Worm (Caenorhabditis elegans) whole organism, young adult: Measurements from ENCODE around the gene ptp-8.

Experiments used
- B0035.1 ChIP-seq: sonication (generic microtip); optimal IDR thresholded peaks from 2 replicates; lab custom pipeline; 2016; ENCODE audit warnings: missing genetic modification characterization, mild to moderate bottlenecking, missing compliant biosample characterization, missing genotype, missing genetic modification reagents
- Y53G8AR.9 ChIP-seq: fragments of 200-800 bp; sonication (Bioruptor generic); conservative IDR thresholded peaks from 2 replicates; pipeline ENCODE4 v1.3.6; 2022; ENCODE audit warnings: missing genetic modification reagents, missing genetic modification characterization, missing compliant biosample characterization
- atf-7 ChIP-seq: sonication (generic microtip); optimal IDR thresholded peaks from 2 replicates; lab custom pipeline; 2017; ENCODE audit warnings: mild to moderate bottlenecking, missing genetic modification characterization, missing compliant biosample characterization
- bed-1 ChIP-seq: fragments of 200-800 bp; sonication (Bioruptor generic); IDR thresholded peaks from 2 replicates; pipeline ENCODE4 v1.3.6; 2022; ENCODE audit warnings: missing genetic modification reagents, missing genetic modification characterization, missing compliant biosample characterization
- ceh-79 ChIP-seq: sonication (generic microtip); optimal IDR thresholded peaks from 2 replicates; lab custom pipeline; 2017; ENCODE audit warnings: mild to moderate bottlenecking, missing genetic modification characterization, missing compliant biosample characterization
- efl-1 ChIP-seq: fragments of 150-350 bp; optimal IDR thresholded peaks from 2 replicates; lab custom pipeline; 2014; ENCODE audit warnings: missing biosample characterization, missing genetic modification reagents, missing genetic modification characterization
- mes-4 ChIP-seq: sonication (generic microtip); optimal IDR thresholded peaks from 2 replicates; lab custom pipeline; 2016; ENCODE audit warnings: missing genotype, missing genetic modification characterization, missing compliant biosample characterization
- pha-4 ChIP-seq: fragments of 150-350 bp; sonication (generic microtip); optimal IDR thresholded peaks from 2 replicates; lab custom pipeline; 2014; ENCODE audit warnings: missing biosample characterization, missing genetic modification reagents, missing genetic modification characterization
- rcor-1 ChIP-seq: fragments of 200-800 bp; sonication (Bioruptor generic); IDR thresholded peaks from 2 replicates; pipeline ENCODE4 v1.3.6; 2022; ENCODE audit warnings: missing genetic modification reagents, missing genetic modification characterization, missing compliant biosample characterization
- snpc-3.4 ChIP-seq: sonication (generic microtip); optimal IDR thresholded peaks from 2 replicates; lab custom pipeline; 2017; ENCODE audit warnings: missing genetic modification characterization, mild to moderate bottlenecking, missing compliant biosample characterization, antibody characterized with exemption, moderate library complexity, missing genotype, missing genetic modification reagents
- snpc-4 ChIP-seq, 5 experiments: fragments of 150-350 bp in 1 of 5; sonication (generic microtip) in 4 of 5; optimal IDR thresholded peaks; 2 replicates each; lab custom pipeline; 2014 to 2018; ENCODE audit warnings: missing genetic modification characterization in 5 of 5, missing biosample characterization in 3 of 5, antibody characterized with exemption in 2 of 5, mild to moderate bottlenecking in 2 of 5, missing compliant biosample characterization in 2 of 5, missing genotype in 2 of 5, moderate library complexity in 2 of 5, missing genetic modification reagents in 1 of 5
- tbx-9 ChIP-seq: sonication (generic microtip); optimal IDR thresholded peaks from 2 replicates; lab custom pipeline; 2016; ENCODE audit warnings: borderline replicate concordance, missing genetic modification characterization, inconsistent platforms, missing compliant biosample characterization

ce11 chrIV:7402077-7402476 lies 20.2 kb downstream of the ptp-8 start:
- no peak for TF ChIP-seq pha-4 (tag; lab: Kevin White, UChicago)
- no peak for TF ChIP-seq B0035.1
- no peak for TF ChIP-seq snpc-4 (GFP tag; optimal IDR thresholded peaks at IDR 0.05; lab: Kevin White, UChicago)
- no peak for TF ChIP-seq snpc-4 (tag; optimal IDR thresholded peaks at IDR 0.05; lab: Kevin White, UChicago)
- peak; percentile 16 for TF ChIP-seq atf-7 (tag; lab: Kevin White, UChicago)
- TF ChIP-seq tbx-9: no peak
- TF ChIP-seq bed-1 (GFP tag; lab: Robert Waterston, UW): no peak
- TF ChIP-seq ceh-79: no peak
- TF ChIP-seq snpc-3.4: no peak
- TF ChIP-seq rcor-1 (GFP tag; lab: Robert Waterston, UW): peak; percentile 73
- no peak for TF ChIP-seq efl-1 (GFP tag; lab: Kevin White, UChicago)
- no peak for TF ChIP-seq Y53G8AR.9 (GFP tag; lab: Robert Waterston, UW)
- TF ChIP-seq mes-4 (tag; lab: Kevin White, UChicago): no peak
